Fruit fly (Drosophila melanogaster) whole organism: ENCODE measurements around the gene Mal-B2.

ENCODE experiments used
- CG8478 ChIP-seq: fragments of >200 bp; optimal IDR thresholded peaks from 2 replicates; lab custom pipeline; 2018; ENCODE audit warnings: inconsistent platforms
- usp ChIP-seq: fragments of >200 bp; optimal IDR thresholded peaks from 2 replicates; lab custom pipeline; 2017; ENCODE audit warnings: missing biosample characterization, missing genetic modification characterization, mixed read lengths

DNA sequence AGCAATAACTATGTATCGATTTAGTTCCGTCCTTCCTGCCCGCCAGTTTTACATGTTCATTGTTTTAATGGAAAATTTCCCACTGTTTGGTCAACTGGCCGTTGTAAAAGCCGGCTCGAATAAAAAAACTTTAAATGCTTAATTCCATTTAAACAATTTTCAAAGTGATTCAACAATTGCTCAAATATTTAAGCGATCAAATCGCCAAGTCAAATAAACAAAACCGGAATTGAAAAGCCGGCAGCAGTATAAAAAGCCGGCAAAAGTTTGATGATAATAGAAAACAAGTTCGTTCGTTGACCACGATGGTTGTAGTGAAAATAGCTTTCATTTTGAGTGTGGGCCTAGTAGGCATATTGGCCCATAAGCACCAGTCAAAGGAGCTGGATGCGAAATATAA is 2.8 kb upstream of the Mal-B2 start, which contains the start of gene Mal-B1:
- TF ChIP-seq CG8478 (no peak), usp (GFP tag; lab: Kevin White, UChicago) (no peak)
